Worm (Caenorhabditis elegans): Measurements from ENCODE around the gene str-8.

ce11 chrV:15782494-15782893, 27.7 kb downstream of the str-8 start, which contains the start of gene T26E4.3:
- TF ChIP-seq T22C8.4 (GFP tag; IDR thresholded peaks at IDR 0.05) (no peak), flt-1 (GFP tag; IDR thresholded peaks at IDR 0.05) (no peak), tab-1 (GFP tag; IDR thresholded peaks at IDR 0.05) (no peak), med-1 (GFP tag; optimal IDR thresholded peaks at IDR 0.05; ENCODE audit: insufficient read depth) (no peak), cog-1 (tag; optimal IDR thresholded peaks at IDR 0.05) (no peak), ref-1 (GFP tag; conservative IDR thresholded peaks at IDR 0.05) (no peak), klf-2 (GFP tag; conservative IDR thresholded peaks at IDR 0.05) (no peak)
